Fruit fly (Drosophila melanogaster): ENCODE data around the gene Ravus.

The Ravus gene

DNA sequence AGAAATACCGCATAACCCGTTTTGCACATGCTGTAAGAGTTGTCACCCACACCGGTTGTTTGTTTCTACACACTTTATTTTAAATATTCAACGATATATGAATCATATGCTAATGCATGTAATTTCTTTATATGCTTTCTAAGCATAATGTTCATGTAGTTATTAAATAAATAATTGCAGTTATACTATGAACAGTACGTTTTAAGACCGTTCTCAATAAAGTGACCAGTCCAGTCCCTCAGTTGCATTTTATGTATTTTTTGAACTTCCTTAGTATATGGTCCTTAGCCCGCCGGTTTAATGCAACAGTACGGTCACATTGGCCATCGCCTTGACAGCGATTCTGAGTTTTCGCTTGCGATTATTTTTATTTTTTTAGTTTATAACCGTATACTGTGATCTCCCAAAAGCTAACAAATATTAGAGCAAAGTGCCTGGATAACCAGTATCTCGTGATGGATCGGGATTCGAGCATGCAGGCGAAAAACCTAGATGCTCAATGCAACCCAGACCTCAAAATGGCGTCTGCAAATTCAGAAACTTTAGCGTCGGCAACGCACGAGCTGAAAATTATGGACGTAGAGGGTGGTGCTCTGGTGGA is at the start of gene Ravus (continued):
- no peak for TF ChIP-seq CG6791 (GFP tag; IDR thresholded peaks at IDR 0.05; ENCODE audit: partially characterized antibody)
- no peak for TF ChIP-seq sim (GFP tag; IDR thresholded peaks at IDR 0.05)
- no peak for TF ChIP-seq CG11504 (tag; optimal IDR thresholded peaks at IDR 0.05)
- TF ChIP-seq CG2712 (tag; optimal IDR thresholded peaks at IDR 0.05): peak; percentile 67
- no peak for TF ChIP-seq Eip74EF (GFP tag; optimal IDR thresholded peaks at IDR 0.05)
- TF ChIP-seq D (optimal IDR thresholded peaks at IDR 0.05): no peak
- no peak for TF ChIP-seq D (GFP tag; optimal IDR thresholded peaks at IDR 0.05)
- no peak for TF ChIP-seq Atf-2 (GFP tag; optimal IDR thresholded peaks at IDR 0.05)
- peak; percentile 55 for TF ChIP-seq Hr3 (GFP tag; optimal IDR thresholded peaks at IDR 0.05)
- no peak for TF ChIP-seq Rx (GFP tag; IDR thresholded peaks at IDR 0.05)
- peak; percentile 34 for TF ChIP-seq NfI (GFP tag; optimal IDR thresholded peaks at IDR 0.05)
- no peak for TF ChIP-seq CG15011 (GFP tag; optimal IDR thresholded peaks at IDR 0.05)
- TF ChIP-seq Xbp1 (GFP tag; optimal IDR thresholded peaks at IDR 0.05): peak; percentile 51
- TF ChIP-seq CG8924 (tag; optimal IDR thresholded peaks at IDR 0.05): peak; percentile 64
- TF ChIP-seq dan (GFP tag; IDR thresholded peaks at IDR 0.05): no peak
- no peak for TF ChIP-seq CG12236 (GFP tag; optimal IDR thresholded peaks at IDR 0.05)
- TF ChIP-seq Sin3A (optimal IDR thresholded peaks at IDR 0.05): peak; percentile 95
- no peak for TF ChIP-seq nau (GFP tag; optimal IDR thresholded peaks at IDR 0.05)
- peak; percentile 60 for TF ChIP-seq Fer3 (tag; optimal IDR thresholded peaks at IDR 0.05)
- TF ChIP-seq en (GFP tag; optimal IDR thresholded peaks at IDR 0.05): no peak
- TF ChIP-seq caup (GFP tag; optimal IDR thresholded peaks at IDR 0.05; ENCODE audit: severe bottlenecking): no peak
- TF ChIP-seq danr (GFP tag; IDR thresholded peaks at IDR 0.05): no peak
- no peak for TF ChIP-seq her (GFP tag; optimal IDR thresholded peaks at IDR 0.05)
- TF ChIP-seq CG8765 (GFP tag; IDR thresholded peaks at IDR 0.05): no peak
- TF ChIP-seq sens (GFP tag): peak; percentile 89
- peak; percentile 64 for TF ChIP-seq Hsf (GFP tag; optimal IDR thresholded peaks at IDR 0.05)
- TF ChIP-seq CG7556 (GFP tag; optimal IDR thresholded peaks at IDR 0.05): no peak
- no peak for TF ChIP-seq pb (GFP tag; optimal IDR thresholded peaks at IDR 0.05)
- TF ChIP-seq sima (GFP tag; optimal IDR thresholded peaks at IDR 0.05): no peak
- TF ChIP-seq CHES-1-like (GFP tag; optimal IDR thresholded peaks at IDR 0.05): peak; percentile 52
- TF ChIP-seq BtbVII (GFP tag; optimal IDR thresholded peaks at IDR 0.05): no peak

DNA sequence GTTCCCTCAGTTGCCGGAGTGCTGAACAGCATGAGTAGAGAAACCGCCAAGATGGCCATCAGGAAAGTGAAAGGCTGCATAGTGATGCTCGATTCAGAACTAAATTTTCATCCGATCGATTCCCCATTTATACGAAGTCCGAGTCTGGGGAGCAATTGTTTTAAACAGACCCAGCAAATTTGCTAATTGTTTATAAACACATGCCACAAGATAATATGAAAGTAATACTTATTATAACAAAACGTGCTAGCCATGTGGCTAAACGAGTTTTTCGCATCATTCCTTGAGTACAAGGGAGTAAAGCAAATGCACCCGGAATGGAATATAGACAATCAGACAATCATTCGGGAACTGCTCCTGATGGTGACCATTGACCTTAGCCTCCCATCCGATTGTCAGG is 49.2 kb upstream of the Ravus start, which contains the start of gene CG44142:
CG44142 (minus strand) TSS at position 101 of the 400 bp plus-strand sequence.
- no peak for TF ChIP-seq Taf1 (GFP tag; IDR thresholded peaks at IDR 0.05)
- TF ChIP-seq dmrt99B (tag; optimal IDR thresholded peaks at IDR 0.05): no peak
- no peak for TF ChIP-seq CG9876 (GFP tag; optimal IDR thresholded peaks at IDR 0.05)
- no peak for TF ChIP-seq CG17568 (GFP tag; optimal IDR thresholded peaks at IDR 0.05)
- TF ChIP-seq CG1602 (GFP tag; optimal IDR thresholded peaks at IDR 0.05): no peak
- no peak for TF ChIP-seq CG7556 (GFP tag; optimal IDR thresholded peaks at IDR 0.05)
- no peak for TF ChIP-seq HHEX (GFP tag; optimal IDR thresholded peaks at IDR 0.05)
- TF ChIP-seq h (optimal IDR thresholded peaks at IDR 0.05): no peak
- TF ChIP-seq Kr (GFP tag; optimal IDR thresholded peaks at IDR 0.05): no peak
- TF ChIP-seq Myb (GFP tag; optimal IDR thresholded peaks at IDR 0.05): no peak
- no peak for TF ChIP-seq ase (GFP tag; IDR thresholded peaks at IDR 0.05)
